Worm (Caenorhabditis elegans) whole organism, early embryonic: ENCODE data around the gene osgn-1.

Experiments
- B0310.2 ChIP-seq: sonication (generic microtip); optimal IDR thresholded peaks from 2 replicates; lab custom pipeline; 2016; ENCODE audit warnings: mild to moderate bottlenecking, missing genetic modification characterization, missing compliant biosample characterization
- F13C5.2 ChIP-seq: sonication (generic microtip); optimal IDR thresholded peaks from 2 replicates; lab custom pipeline; 2017; ENCODE audit warnings: mild to moderate bottlenecking, missing genetic modification characterization, inconsistent platforms, missing compliant biosample characterization
- aly-1 ChIP-seq: sonication (generic microtip); optimal IDR thresholded peaks from 2 replicates; lab custom pipeline; 2016; ENCODE audit warnings: missing genetic modification characterization, missing compliant biosample characterization
- ama-1 ChIP-seq: fragments of 150-350 bp; optimal IDR thresholded peaks from 2 replicates; lab custom pipeline; 2014
- ceh-13 ChIP-seq: fragments of 200-800 bp; sonication (Bioruptor generic); optimal IDR thresholded peaks from 2 replicates; lab custom pipeline; 2018; ENCODE audit warnings: mild to moderate bottlenecking, missing genetic modification characterization, missing compliant biosample characterization
- ceh-36 ChIP-seq: sonication (generic microtip); optimal IDR thresholded peaks from 2 replicates; lab custom pipeline; 2016; ENCODE audit warnings: missing genetic modification characterization, inconsistent platforms, missing compliant biosample characterization
- ets-7 ChIP-seq: sonication (generic microtip); optimal IDR thresholded peaks from 2 replicates; lab custom pipeline; 2016; ENCODE audit warnings: missing genotype, missing genetic modification characterization, missing compliant biosample characterization
- flt-1 ChIP-seq: fragments of 200-800 bp; sonication (Bioruptor generic); IDR thresholded peaks from 2 replicates; pipeline ENCODE4 v1.3.6; 2022; ENCODE audit warnings: missing genetic modification characterization, missing compliant biosample characterization
- hmbx-1 ChIP-seq: sonication (generic microtip); optimal IDR thresholded peaks from 2 replicates; lab custom pipeline; 2016; ENCODE audit warnings: mild to moderate bottlenecking, missing genetic modification characterization, missing compliant biosample characterization
- hmg-4 ChIP-seq: fragments of 200-800 bp; sonication (Bioruptor generic); optimal IDR thresholded peaks from 2 replicates; lab custom pipeline; 2018; ENCODE audit warnings: mild to moderate bottlenecking, missing genetic modification characterization, missing compliant biosample characterization
- hnd-1 ChIP-seq: sonication (generic microtip); optimal IDR thresholded peaks from 2 replicates; lab custom pipeline; 2016; ENCODE audit warnings: missing genetic modification characterization, missing compliant biosample characterization
- pes-1 ChIP-seq: fragments of 200-800 bp; sonication (Bioruptor generic); IDR thresholded peaks from 2 replicates; pipeline ENCODE4 v1.3.6; 2022; ENCODE audit warnings: missing genetic modification reagents, missing genetic modification characterization, missing compliant biosample characterization
- scrt-1 ChIP-seq: fragments of 200-800 bp; sonication (Bioruptor generic); IDR thresholded peaks from 2 replicates; pipeline ENCODE4 v1.3.6; 2022; ENCODE audit warnings: missing genetic modification characterization, missing compliant biosample characterization
- sea-1 ChIP-seq: fragments of 200-800 bp; sonication (Bioruptor generic); conservative IDR thresholded peaks from 2 replicates; pipeline ENCODE4 v1.3.6; 2022; ENCODE audit warnings: missing genetic modification characterization, missing compliant biosample characterization
- tbx-11 ChIP-seq: fragments of 200-800 bp; sonication (Bioruptor generic); IDR thresholded peaks from 2 replicates; pipeline ENCODE4 v1.3.6; 2022; ENCODE audit warnings: missing genetic modification characterization, missing compliant biosample characterization
- tbx-37 ChIP-seq: fragments of 200-800 bp; sonication (Bioruptor generic); conservative IDR thresholded peaks from 2 replicates; pipeline ENCODE4 v1.3.6; 2022; ENCODE audit warnings: missing genetic modification reagents, missing genetic modification characterization, missing compliant biosample characterization
- tra-4 ChIP-seq: sonication (generic microtip); optimal IDR thresholded peaks from 2 replicates; lab custom pipeline; 2017; ENCODE audit warnings: missing genetic modification characterization, missing compliant biosample characterization

Gene osgn-1

ce11 chrIV:4262993-4263392 is 55.8 kb downstream of the osgn-1 start, which contains the start of gene col-33:
Gene col-33 (plus strand): TSS chrIV:4263293.
- no peak for TF ChIP-seq ceh-13 (GFP tag; lab: Kevin White, UChicago)

DNA sequence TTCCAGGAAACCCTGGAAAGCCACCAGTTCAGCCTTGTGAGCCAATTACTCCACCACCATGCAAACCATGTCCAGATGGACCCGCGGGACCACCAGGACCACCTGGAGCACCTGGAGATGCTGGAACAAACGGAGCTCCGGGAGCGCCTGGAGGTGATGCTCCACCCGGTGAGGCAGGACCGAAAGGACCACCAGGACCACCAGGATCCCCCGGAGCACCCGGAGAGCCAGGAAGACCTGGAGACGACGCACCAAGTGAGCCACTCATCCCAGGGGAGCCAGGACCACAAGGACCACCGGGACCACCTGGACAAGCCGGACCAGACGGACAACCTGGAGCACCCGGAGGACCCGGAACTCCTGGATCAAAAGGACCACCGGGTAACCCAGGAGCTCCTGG is 57.5 kb downstream of the osgn-1 start:
- TF ChIP-seq tbx-11 (GFP tag; lab: Robert Waterston, UW), result no peak
- no peak for TF ChIP-seq ceh-36 (tag; lab: Kevin White, UChicago)
- no peak for TF ChIP-seq ets-7 (tag; lab: Kevin White, UChicago)
- no peak for TF ChIP-seq flt-1 (GFP tag; lab: Robert Waterston, UW)
- TF ChIP-seq tbx-37 (GFP tag; lab: Robert Waterston, UW), result no peak

DNA sequence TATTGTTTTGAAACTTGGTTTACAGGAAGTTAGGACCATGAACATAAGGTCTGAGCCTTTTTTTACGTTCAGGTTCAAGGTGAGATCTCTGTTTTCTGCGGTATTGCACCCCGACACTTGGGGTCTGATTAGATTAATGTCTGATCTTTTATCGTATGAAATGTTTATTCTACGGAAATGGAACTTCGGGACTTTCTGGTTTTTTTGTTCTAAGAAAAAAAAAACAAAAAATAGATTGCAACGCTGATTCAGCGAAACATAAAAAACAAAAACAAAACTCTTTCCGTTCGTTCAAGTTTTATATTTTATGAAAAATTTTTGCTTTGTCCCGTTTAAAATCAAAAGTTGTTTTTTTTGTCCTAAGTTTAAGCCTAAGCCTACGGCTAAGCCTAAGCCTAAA is 58.0 kb downstream of the osgn-1 start, which contains the start of gene F36A4.5:
F36A4.5 (plus strand) TSS at position 301 of the 400 bp plus-strand sequence.
- TF ChIP-seq hmbx-1 (no peak), scrt-1 (no peak), ceh-36 (tag; lab: Kevin White, UChicago) (no peak), ama-1 (no peak), ets-7 (tag; lab: Kevin White, UChicago) (no peak)

DNA sequence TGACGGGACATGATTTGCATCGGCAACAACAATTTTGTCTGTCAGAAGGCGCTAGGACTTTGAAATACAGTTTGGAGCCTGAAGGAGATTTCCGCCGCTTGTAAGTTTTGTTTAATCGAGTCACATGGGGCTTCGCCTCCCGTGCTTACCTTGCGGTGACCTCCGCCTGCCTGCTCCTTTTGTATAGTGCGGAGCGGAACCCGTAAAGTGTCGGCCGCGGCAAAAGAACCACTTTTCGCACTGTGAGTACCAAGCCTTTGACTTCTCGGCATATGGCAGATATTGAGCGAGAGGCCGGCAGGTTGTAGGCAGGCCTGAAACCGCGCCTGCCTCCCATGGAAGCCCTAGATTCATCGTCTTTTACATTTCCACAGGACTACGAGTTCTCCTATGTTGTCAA is 58.8 kb downstream of the osgn-1 start:
- TF ChIP-seq scrt-1 (no peak), F13C5.2 (tag; lab: Kevin White, UChicago) (no peak), ceh-36 (tag; lab: Kevin White, UChicago) (no peak), ama-1 (no peak), tbx-11 (GFP tag; lab: Robert Waterston, UW) (no peak), aly-1 (tag; lab: Kevin White, UChicago) (no peak), tbx-37 (GFP tag; lab: Robert Waterston, UW) (no peak), tra-4 (tag; lab: Kevin White, UChicago) (no peak), hmbx-1 (no peak), sea-1 (GFP tag; lab: Robert Waterston, UW) (no peak), flt-1 (GFP tag; lab: Robert Waterston, UW) (no peak), hmg-4 (GFP tag; lab: Kevin White, UChicago) (no peak)

DNA sequence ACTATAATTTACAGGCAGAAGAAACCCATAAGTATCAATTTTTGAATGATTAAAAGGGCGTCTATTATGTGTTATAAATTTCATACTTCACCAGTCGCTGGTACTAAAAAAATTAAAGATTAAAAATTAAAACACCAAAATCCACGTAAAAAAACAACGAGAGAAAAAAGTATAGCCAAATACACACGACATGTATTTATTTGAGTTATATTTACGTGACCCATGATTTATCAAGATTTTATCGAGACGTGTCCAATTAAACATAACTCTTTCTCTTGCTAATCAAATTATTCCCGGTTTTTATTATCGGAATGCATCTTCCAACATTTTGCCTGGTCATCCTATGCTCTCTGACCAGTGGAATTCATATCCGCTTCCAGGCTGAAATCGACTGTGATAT is 60.1 kb downstream of the osgn-1 start, which contains the start of gene F36A4.4:
F36A4.4 (plus strand) TSS at position 301 of the 400 bp plus-strand sequence.
- TF ChIP-seq ceh-13 (GFP tag; lab: Kevin White, UChicago) (no peak), sea-1 (GFP tag; lab: Robert Waterston, UW) (no peak), F13C5.2 (tag; lab: Kevin White, UChicago) (no peak), ets-7 (tag; lab: Kevin White, UChicago) (no peak), B0310.2 (tag; lab: Kevin White, UChicago) (no peak), hmg-4 (GFP tag; lab: Kevin White, UChicago) (no peak), hnd-1 (no peak), pes-1 (GFP tag; lab: Robert Waterston, UW) (no peak)
